Fruit fly (Drosophila melanogaster): Measurements from ENCODE around the gene CG9072.

CG9072 gene

dm6 chrX:15095942-15096341, at the start of gene CG9072:
CG9072 (minus strand) TSS chrX:15096042.
- TF ChIP-seq CG16779 (tag; optimal IDR thresholded peaks at IDR 0.05): no peak
- TF ChIP-seq Lpt (GFP tag; optimal IDR thresholded peaks at IDR 0.05): no peak
- TF ChIP-seq fd85E (GFP tag; optimal IDR thresholded peaks at IDR 0.05): no peak
- no peak for TF ChIP-seq CG1621 (tag; optimal IDR thresholded peaks at IDR 0.05)
- no peak for TF ChIP-seq vri (GFP tag; optimal IDR thresholded peaks at IDR 0.05)
- TF ChIP-seq dac (GFP tag; optimal IDR thresholded peaks at IDR 0.05): no peak
- TF ChIP-seq CG32006 (GFP tag; optimal IDR thresholded peaks at IDR 0.05): no peak

dm6 chrX:15143267-15143830, 47.5 kb upstream of the CG9072 start:
- TF ChIP-seq Eip93F (GFP tag; optimal IDR thresholded peaks at IDR 0.05) (no peak), Smox (GFP tag; optimal IDR thresholded peaks at IDR 0.05) (no peak), CG6792 (GFP tag; optimal IDR thresholded peaks at IDR 0.05) (no peak), CG8319 (GFP tag; optimal IDR thresholded peaks at IDR 0.05) (peak; percentile 71), lz (GFP tag; optimal IDR thresholded peaks at IDR 0.05) (no peak), Ets96B (tag; optimal IDR thresholded peaks at IDR 0.05) (no peak), Eip78C (GFP tag) (peak; percentile 2), CG11762 (GFP tag; optimal IDR thresholded peaks at IDR 0.05; ENCODE audit: insufficient read depth) (no peak), salr (GFP tag; optimal IDR thresholded peaks at IDR 0.05) (no peak), CG10669 (GFP tag; optimal IDR thresholded peaks at IDR 0.05) (no peak), Met (GFP tag; optimal IDR thresholded peaks at IDR 0.05) (no peak), CG34406 (GFP tag; optimal IDR thresholded peaks at IDR 0.05) (no peak)

dm6 chrX:15138994-15139863, 43.4 kb upstream of the CG9072 start, which contains the start of gene RpL37-1:
RpL37-1 (minus strand) TSS chrX:15139367.
- TF ChIP-seq Sox15 (GFP tag; optimal IDR thresholded peaks at IDR 0.05) (peak; percentile 2), CG6854 (GFP tag; optimal IDR thresholded peaks at IDR 0.05) (peak; percentile 77), spab (GFP tag; optimal IDR thresholded peaks at IDR 0.05) (no peak), CG3032 (tag; optimal IDR thresholded peaks at IDR 0.05) (peak; percentile 32), CG8119 (GFP tag; IDR thresholded peaks at IDR 0.05) (no peak), vri (GFP tag; optimal IDR thresholded peaks at IDR 0.05) (peak; percentile 47), Smox (GFP tag; optimal IDR thresholded peaks at IDR 0.05) (peak; percentile 26), CG11762 (GFP tag; optimal IDR thresholded peaks at IDR 0.05; ENCODE audit: insufficient read depth) (no peak), topi (GFP tag; optimal IDR thresholded peaks at IDR 0.05) (peak; percentile 55), salr (GFP tag; optimal IDR thresholded peaks at IDR 0.05) (no peak), CG7368 (GFP tag; optimal IDR thresholded peaks at IDR 0.05) (peak; percentile 19), cyc (GFP tag; optimal IDR thresholded peaks at IDR 0.05) (peak; percentile 61), esn (GFP tag; optimal IDR thresholded peaks at IDR 0.05) (peak; percentile 63), achi (GFP tag; optimal IDR thresholded peaks at IDR 0.05) (peak; percentile 25), Hr38 (GFP tag; optimal IDR thresholded peaks at IDR 0.05) (no peak), CG3919 (GFP tag; optimal IDR thresholded peaks at IDR 0.05) (peak; percentile 60), CG6276 (GFP tag; optimal IDR thresholded peaks at IDR 0.05) (no peak), Met (GFP tag; optimal IDR thresholded peaks at IDR 0.05) (peak; percentile 57), CG9139 (GFP tag; optimal IDR thresholded peaks at IDR 0.05) (peak; percentile 10), Blimp-1 (GFP tag; optimal IDR thresholded peaks at IDR 0.05) (no peak), acj6 (GFP tag; optimal IDR thresholded peaks at IDR 0.05) (peak; percentile 27), CG10631 (GFP tag; optimal IDR thresholded peaks at IDR 0.05) (peak; percentile 17), Ets21C (GFP tag; optimal IDR thresholded peaks at IDR 0.05) (no peak), CG11294 (GFP tag; IDR thresholded peaks at IDR 0.05) (no peak), CG6792 (GFP tag; optimal IDR thresholded peaks at IDR 0.05) (no peak), CG8319 (GFP tag; optimal IDR thresholded peaks at IDR 0.05) (no peak), eg (GFP tag; IDR thresholded peaks at IDR 0.05) (peak; percentile 71), CG1621 (tag; optimal IDR thresholded peaks at IDR 0.05) (peak; percentile 9), CG8632 (GFP tag; optimal IDR thresholded peaks at IDR 0.05) (peak; percentile 38), CG34406 (GFP tag; optimal IDR thresholded peaks at IDR 0.05) (no peak), Lpt (GFP tag; optimal IDR thresholded peaks at IDR 0.05) (no peak), CG6808 (GFP tag; optimal IDR thresholded peaks at IDR 0.05) (peak; percentile 20), CG10669 (GFP tag; optimal IDR thresholded peaks at IDR 0.05) (no peak), Eip78C (GFP tag) (peak; percentile 85), svp (GFP tag) (no peak), fd59A (GFP tag; optimal IDR thresholded peaks at IDR 0.05) (no peak), net (GFP tag; optimal IDR thresholded peaks at IDR 0.05) (peak; percentile 58)
